Fruit fly (Drosophila melanogaster): ENCODE results near the gene SP1173.

DNA sequence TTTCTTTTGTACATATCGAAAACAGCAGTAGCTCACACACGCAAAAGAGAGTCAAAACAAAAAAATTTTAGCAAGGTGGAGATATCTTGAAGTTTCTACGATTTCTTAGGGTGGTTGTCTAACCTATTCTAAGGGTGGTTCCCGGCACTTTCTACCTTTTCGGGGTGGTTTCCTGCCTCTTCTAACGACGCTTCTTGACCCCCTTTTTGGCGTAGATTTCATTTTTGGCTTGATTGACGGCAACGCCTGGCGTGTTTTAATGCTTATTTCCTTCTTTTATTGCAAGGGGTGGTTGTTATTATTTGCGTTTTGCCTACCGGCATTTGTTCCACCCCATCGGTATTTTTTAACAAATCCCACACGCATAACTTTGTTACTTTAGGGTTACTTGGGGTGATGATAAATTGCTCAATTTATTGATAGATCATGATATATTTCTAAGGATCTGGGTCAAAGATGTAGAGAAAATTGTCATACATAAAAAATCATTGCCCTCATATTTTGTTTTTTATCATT is 2.3 kb downstream of the SP1173 start:
- TF ChIP-seq CG17806 (tag; optimal IDR thresholded peaks at IDR 0.05) (no peak), Pif1A (GFP tag; optimal IDR thresholded peaks at IDR 0.05) (no peak), CG8159 (tag; optimal IDR thresholded peaks at IDR 0.05) (no peak), CG32121 (GFP tag; IDR thresholded peaks at IDR 0.05) (no peak), CG34367 (tag; optimal IDR thresholded peaks at IDR 0.05) (no peak), EcR (GFP tag; optimal IDR thresholded peaks at IDR 0.05) (no peak), Pif1B (GFP tag; optimal IDR thresholded peaks at IDR 0.05) (no peak), fd96Ca (GFP tag; IDR thresholded peaks at IDR 0.05) (no peak), CG12605 (GFP tag; IDR thresholded peaks at IDR 0.05) (no peak), rn (GFP tag; IDR thresholded peaks at IDR 0.05) (no peak)

Data from whole organism, pupa.